Worm (Caenorhabditis elegans) whole organism, L2 larva: ENCODE measurements around the gene C25D7.10.

Experiments
- R02D3.7 ChIP-seq: fragments of 150-350 bp; optimal IDR thresholded peaks from 2 replicates; lab custom pipeline; 2014; ENCODE audit warnings: missing biosample characterization, missing genetic modification characterization
- aly-2 ChIP-seq: fragments of 150-350 bp; optimal IDR thresholded peaks from 2 replicates; lab custom pipeline; 2014; ENCODE audit warnings: missing biosample characterization, missing genetic modification characterization
- ama-1 ChIP-seq: fragments of 150-350 bp; optimal IDR thresholded peaks from 2 replicates; lab custom pipeline; 2018; ENCODE audit warnings: inconsistent platforms
- blmp-1 ChIP-seq: sonication (generic microtip); optimal IDR thresholded peaks from 2 replicates; lab custom pipeline; 2017; ENCODE audit warnings: missing genetic modification characterization, mild to moderate bottlenecking, missing compliant biosample characterization, antibody characterized with exemption, moderate library complexity; ENCODE audit not compliant: insufficient read depth
- ceh-16 ChIP-seq: fragments of 150-350 bp; optimal IDR thresholded peaks from 2 replicates; lab custom pipeline; 2014; ENCODE audit warnings: missing biosample characterization, missing genetic modification characterization
- elt-1 ChIP-seq: fragments of 150-350 bp; optimal IDR thresholded peaks from 2 replicates; lab custom pipeline; 2014; ENCODE audit warnings: missing biosample characterization, missing genetic modification characterization
- fos-1 ChIP-seq: fragments of 150-350 bp; optimal IDR thresholded peaks from 2 replicates; lab custom pipeline; 2014; ENCODE audit warnings: missing biosample characterization, missing genetic modification characterization
- mab-5 ChIP-seq: fragments of 150-350 bp; optimal IDR thresholded peaks from 2 replicates; lab custom pipeline; 2014; ENCODE audit warnings: missing biosample characterization, missing genetic modification characterization
- unc-39 ChIP-seq: fragments of 150-350 bp; optimal IDR thresholded peaks from 2 replicates; lab custom pipeline; 2014; ENCODE audit warnings: missing biosample characterization, missing genetic modification characterization
- unc-55 ChIP-seq: fragments of 150-350 bp; sonication (generic microtip); optimal IDR thresholded peaks from 3 replicates; lab custom pipeline; 2014; ENCODE audit warnings: missing biosample characterization, missing genetic modification reagents, missing genetic modification characterization
- zag-1 ChIP-seq: fragments of 150-350 bp; optimal IDR thresholded peaks from 2 replicates; lab custom pipeline; 2014; ENCODE audit warnings: missing biosample characterization, missing genetic modification characterization

- TF ChIP-seq R02D3.7 (tag; lab: Kevin White, UChicago) (no peak), elt-1 (tag; lab: Kevin White, UChicago) (no peak), ama-1 (lab: Kevin White, UChicago) (no peak), ceh-16 (no peak), zag-1 (tag; lab: Kevin White, UChicago) (no peak), fos-1 (no peak), mab-5 (tag; lab: Kevin White, UChicago) (no peak), unc-55 (GFP tag; lab: Kevin White, UChicago) (no peak), blmp-1 (tag; lab: Kevin White, UChicago) (no peak), unc-39 (no peak), aly-2 (tag; lab: Kevin White, UChicago) (no peak)
Observed at ce11 chrV:15087207-15087706, 20.0 kb downstream of the C25D7.10 start, which contains the start of the genes C01G10.15 and C01G10.6.
